Worm (Caenorhabditis elegans) whole organism, L1 larva: ENCODE results near the gene srt-23.

Experiments
- ama-1 ChIP-seq: fragments of 150-350 bp; optimal IDR thresholded peaks from 2 replicates; lab custom pipeline; 2014
- ces-1 ChIP-seq: fragments of 150-350 bp; optimal IDR thresholded peaks from 2 replicates; lab custom pipeline; 2014; ENCODE audit warnings: missing biosample characterization, missing genetic modification reagents, missing genetic modification characterization
- lin-35 ChIP-seq, 2 experiments: fragments of 150-350 bp; optimal IDR thresholded peaks; 2 replicates each; lab custom pipeline; 2014; ENCODE audit warnings: missing biosample characterization in 2 of 2, missing genetic modification characterization in 2 of 2, missing genetic modification reagents in 2 of 2
- mab-9 ChIP-seq: fragments of 200-800 bp; sonication (Bioruptor generic); IDR thresholded peaks from 2 replicates; pipeline ENCODE4 v1.3.6; 2022; ENCODE audit warnings: missing genetic modification reagents, missing genetic modification characterization, missing compliant biosample characterization
- nhr-19 ChIP-seq: fragments of 200-800 bp; sonication (Bioruptor generic); conservative IDR thresholded peaks from 2 replicates; pipeline ENCODE4 v1.3.6; 2022; ENCODE audit warnings: missing genetic modification characterization, missing compliant biosample characterization
- nhr-77 ChIP-seq: fragments of 150-350 bp; optimal IDR thresholded peaks from 2 replicates; lab custom pipeline; 2014; ENCODE audit warnings: missing biosample characterization, missing genetic modification characterization
- sptf-1 ChIP-seq: fragments of 150-350 bp; optimal IDR thresholded peaks from 2 replicates; lab custom pipeline; 2014; ENCODE audit warnings: missing biosample characterization, missing genetic modification characterization
- tbx-2 ChIP-seq: sonication (generic microtip); optimal IDR thresholded peaks from 2 replicates; lab custom pipeline; 2016; ENCODE audit warnings: missing genetic modification characterization, missing compliant biosample characterization
- ztf-4 ChIP-seq: fragments of 150-350 bp; optimal IDR thresholded peaks from 2 replicates; lab custom pipeline; 2014; ENCODE audit warnings: missing biosample characterization, missing genetic modification characterization

DNA sequence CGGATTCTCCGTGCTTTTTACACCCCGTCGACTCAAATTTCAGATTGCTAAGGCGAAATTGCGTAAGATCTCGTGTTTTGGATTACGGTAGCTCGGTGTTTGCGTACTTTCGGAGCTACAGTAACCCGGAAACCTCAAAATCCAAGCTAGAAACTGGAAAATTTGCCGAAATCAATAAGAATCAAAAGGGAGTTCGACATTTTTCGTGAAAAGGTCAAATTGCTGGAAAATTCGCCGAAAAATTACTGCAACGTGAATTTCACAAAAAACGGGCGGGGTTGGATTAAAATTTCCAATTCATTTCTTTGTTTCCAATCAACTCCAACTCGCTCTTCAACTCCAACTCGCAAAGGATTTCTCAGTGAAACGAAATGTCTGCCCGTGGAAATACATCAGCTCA, 31.2 kb downstream of the srt-23 start, which contains the start of gene F56B3.6:
- TF ChIP-seq ztf-4 = no peak
- TF ChIP-seq tbx-2 = no peak
- TF ChIP-seq mab-9 (GFP tag; lab: Robert Waterston, UW) = no peak
- TF ChIP-seq ama-1 (lab: Kevin White, UChicago) = no peak
- TF ChIP-seq nhr-77 (tag; lab: Kevin White, UChicago) = no peak
- no peak for TF ChIP-seq sptf-1 (tag; lab: Kevin White, UChicago)
- TF ChIP-seq nhr-19 = no peak
- TF ChIP-seq ces-1 (GFP tag; lab: Kevin White, UChicago) = no peak
- TF ChIP-seq lin-35 (GFP tag; optimal IDR thresholded peaks at IDR 0.05; lab: Kevin White, UChicago) = no peak
